Fruit fly (Drosophila melanogaster) whole organism: Measurements from ENCODE around the gene Atx-1.

Source experiments
- pan ChIP-seq: fragments of >200 bp; optimal IDR thresholded peaks from 2 replicates; lab custom pipeline; 2017
- psq ChIP-seq: fragments of >200 bp; optimal IDR thresholded peaks from 2 replicates; lab custom pipeline; 2017
- usp ChIP-seq: fragments of >200 bp; optimal IDR thresholded peaks from 2 replicates; lab custom pipeline; 2017; ENCODE audit warnings: missing biosample characterization, missing genetic modification characterization, mixed read lengths

DNA sequence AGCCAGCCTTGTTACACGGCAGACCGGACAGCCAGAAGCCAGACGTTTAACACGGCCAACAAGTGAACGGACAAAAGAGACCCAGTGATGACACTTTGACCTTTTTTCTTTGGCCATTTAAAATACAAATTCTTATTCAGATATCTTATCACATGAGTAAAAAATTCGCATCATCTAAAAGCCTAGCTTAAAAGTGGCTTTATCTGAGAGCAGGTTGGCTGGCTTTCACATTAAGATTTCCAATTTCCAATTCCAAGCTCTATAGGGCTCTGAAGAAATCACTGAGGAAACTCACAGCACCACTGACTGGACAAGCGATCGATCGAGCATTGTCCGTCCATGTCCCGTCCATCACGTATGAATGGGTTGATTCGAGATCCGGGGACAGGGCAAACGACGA, 47.4 kb upstream of the Atx-1 start:
- TF ChIP-seq usp (no peak), psq (lab: Kevin White, UChicago) (no peak), pan (lab: Kevin White, UChicago) (no peak)
